Worm (Caenorhabditis elegans): ENCODE data around the gene K08F4.3.

Gene K08F4.3

DNA sequence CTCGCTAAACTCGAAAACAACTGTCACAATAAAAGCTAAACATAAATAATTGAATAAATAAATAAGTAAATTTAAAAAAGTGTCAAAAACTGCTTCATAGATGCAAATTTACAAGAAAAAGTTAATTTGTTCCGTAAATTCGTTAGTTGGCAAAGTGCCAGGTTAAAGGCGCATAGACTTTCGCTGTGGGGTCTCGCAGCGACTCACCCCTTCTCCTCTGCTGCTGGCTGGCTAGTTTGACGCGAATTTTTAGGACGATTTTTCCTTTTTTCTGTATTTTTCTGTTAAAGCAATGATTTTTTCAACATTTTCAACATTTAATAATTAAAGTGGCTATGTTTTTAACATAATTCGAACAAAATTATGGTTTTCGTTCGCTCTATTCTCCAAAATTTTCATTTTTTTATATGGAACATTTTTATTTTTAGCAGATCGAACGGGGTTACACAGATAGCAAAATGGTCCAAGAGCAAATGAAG, 47.2 kb downstream of the K08F4.3 start, which contains the start of gene rack-1 (continued):
- TF ChIP-seq madf-6 (GFP tag; IDR thresholded peaks at IDR 0.05), result peak; percentile 58
- no peak for TF ChIP-seq cebp-1 (GFP tag; IDR thresholded peaks at IDR 0.05)
- TF ChIP-seq cebp-1 (tag; optimal IDR thresholded peaks at IDR 0.05), result peak; percentile 30
- TF ChIP-seq F57A8.1 (GFP tag; optimal IDR thresholded peaks at IDR 0.05), result no peak
- TF ChIP-seq efl-1 (GFP tag; optimal IDR thresholded peaks at IDR 0.05), result peak; percentile 23
- TF ChIP-seq tbp1 (GFP tag; optimal IDR thresholded peaks at IDR 0.05), result peak; percentile 28
- no peak for TF ChIP-seq nfyb-1 (GFP tag; IDR thresholded peaks at IDR 0.05)
- TF ChIP-seq gei-17 (GFP tag; optimal IDR thresholded peaks at IDR 0.05), result no peak
- TF ChIP-seq F55B11.4 (tag; optimal IDR thresholded peaks at IDR 0.05; ENCODE audit: borderline replicate concordance, insufficient read depth), result no peak
- no peak for TF ChIP-seq C06A6.2 (GFP tag; conservative IDR thresholded peaks at IDR 0.05)
- TF ChIP-seq ztf-6 (GFP tag; IDR thresholded peaks at IDR 0.05), result no peak
- TF ChIP-seq lsl-1 (GFP tag; optimal IDR thresholded peaks at IDR 0.05), result peak; percentile 15
- TF ChIP-seq tbx-9 (tag; optimal IDR thresholded peaks at IDR 0.05; ENCODE audit: borderline replicate concordance), result no peak
- TF ChIP-seq hlh-12 (tag; optimal IDR thresholded peaks at IDR 0.05), result no peak
- TF ChIP-seq F49E8.2 (tag; optimal IDR thresholded peaks at IDR 0.05; ENCODE audit: insufficient read depth), result peak; percentile 1

DNA sequence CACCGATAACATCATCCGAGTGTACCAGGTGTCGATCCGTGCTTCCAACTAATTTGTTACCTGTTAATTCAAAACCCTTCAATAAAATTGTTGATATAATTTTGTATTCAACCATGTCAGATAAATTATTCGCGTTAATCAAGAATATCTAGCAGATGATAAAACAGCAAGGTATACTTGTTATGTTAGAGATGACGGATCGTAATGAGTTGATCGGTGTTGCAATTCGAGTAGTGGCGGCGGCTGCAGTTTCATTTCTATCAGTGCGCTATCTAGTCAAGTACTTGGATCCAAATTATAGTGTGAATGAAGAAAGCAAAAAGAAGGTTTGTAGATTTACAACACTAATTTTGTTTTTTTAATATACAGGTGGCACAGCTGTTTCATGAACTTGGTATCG, 48.7 kb downstream of the K08F4.3 start, which contains the start of gene mspn-1:
Gene mspn-1, plus strand, starts transcription at position 190 of the 400 bp plus-strand sequence.
- no peak for TF ChIP-seq snpc-4 (GFP tag; optimal IDR thresholded peaks at IDR 0.05)
- no peak for TF ChIP-seq snpc-4 (tag; optimal IDR thresholded peaks at IDR 0.05)
- TF ChIP-seq ztf-28 (GFP tag; IDR thresholded peaks at IDR 0.05), result no peak
- TF ChIP-seq lir-1 (GFP tag; conservative IDR thresholded peaks at IDR 0.05), result no peak
- TF ChIP-seq madf-6 (GFP tag; IDR thresholded peaks at IDR 0.05), result peak; percentile 54; the same call in 1 of the 2 replicates
- no peak for TF ChIP-seq Y53F4B.3 (GFP tag; IDR thresholded peaks at IDR 0.05)
- TF ChIP-seq lin-54 (GFP tag; optimal IDR thresholded peaks at IDR 0.05), result peak; percentile 43
- peak; percentile 17 for TF ChIP-seq F49E8.2 (tag; optimal IDR thresholded peaks at IDR 0.05; ENCODE audit: insufficient read depth)
- no peak for TF ChIP-seq zim-3 (tag; optimal IDR thresholded peaks at IDR 0.05)
- no peak for TF ChIP-seq mxl-1 (tag; optimal IDR thresholded peaks at IDR 0.05)
- peak; percentile 18; the same call in 1 of the 2 replicates for TF ChIP-seq D2030.7 (GFP tag; IDR thresholded peaks at IDR 0.05)
- TF ChIP-seq tlf-1 (GFP tag; optimal IDR thresholded peaks at IDR 0.05), result peak; percentile 46
- no peak for TF ChIP-seq ceh-58 (GFP tag; IDR thresholded peaks at IDR 0.05)
- TF ChIP-seq hmg-1.2 (GFP tag; IDR thresholded peaks at IDR 0.05), result no peak
- TF ChIP-seq tbx-9 (tag; optimal IDR thresholded peaks at IDR 0.05; ENCODE audit: borderline replicate concordance), result no peak
- TF ChIP-seq ama-1 (optimal IDR thresholded peaks at IDR 0.05), result no peak
- TF ChIP-seq ama-1 (GFP tag; optimal IDR thresholded peaks at IDR 0.05), result peak in 1 of 2 experiments; percentile 37
- TF ChIP-seq let-526 (GFP tag; IDR thresholded peaks at IDR 0.05), result no peak
- peak; percentile 74; the same call in 1 of the 2 replicates for TF ChIP-seq Y53G8AR.9 (GFP tag; conservative IDR thresholded peaks at IDR 0.05)
- TF ChIP-seq lin-26 (GFP tag; IDR thresholded peaks at IDR 0.05), result 0 out of 2 replicates have a peak, but pooled peaks have one; percentile 48
- no peak for TF ChIP-seq dpff-1 (tag; optimal IDR thresholded peaks at IDR 0.05)
- TF ChIP-seq B0336.3 (GFP tag; IDR thresholded peaks at IDR 0.05), result peak; percentile 65; the same call in 1 of the 2 replicates
- no peak for TF ChIP-seq F39B2.1 (GFP tag; IDR thresholded peaks at IDR 0.05)
- TF ChIP-seq chd-7 (tag; optimal IDR thresholded peaks at IDR 0.05), result no peak
- TF ChIP-seq nfyb-1 (GFP tag; IDR thresholded peaks at IDR 0.05), result no peak
- no peak for TF ChIP-seq nhr-179 (tag; optimal IDR thresholded peaks at IDR 0.05)
- TF ChIP-seq pha-4 (tag; optimal IDR thresholded peaks at IDR 0.05), result no peak
- TF ChIP-seq Y95B8A.8 (GFP tag; IDR thresholded peaks at IDR 0.05), result no peak
- peak; percentile 36 for TF ChIP-seq F33H1.4 (GFP tag; IDR thresholded peaks at IDR 0.05)
- no peak for TF ChIP-seq T26A5.8 (tag; optimal IDR thresholded peaks at IDR 0.05)
- peak; percentile 16 for TF ChIP-seq lsl-1 (GFP tag; optimal IDR thresholded peaks at IDR 0.05)
- TF ChIP-seq lag-1 (GFP tag; IDR thresholded peaks at IDR 0.05), result no peak
- TF ChIP-seq egl-44 (GFP tag; IDR thresholded peaks at IDR 0.05), result no peak
- no peak for TF ChIP-seq sptf-2 (GFP tag; optimal IDR thresholded peaks at IDR 0.05)
- TF ChIP-seq hsf-1 (GFP tag; IDR thresholded peaks at IDR 0.05), result peak; percentile 61; the same call in 1 of the 2 replicates
- TF ChIP-seq lin-35 (GFP tag; optimal IDR thresholded peaks at IDR 0.05), result no peak
- no peak for TF ChIP-seq ets-4 (GFP tag; optimal IDR thresholded peaks at IDR 0.05)
- TF ChIP-seq C17E4.6 (GFP tag; IDR thresholded peaks at IDR 0.05), result peak; percentile 52; the same call in 1 of the 2 replicates
